Fruit fly (Drosophila melanogaster): ENCODE measurements around the gene asun.

- TF ChIP-seq Dll (optimal IDR thresholded peaks at IDR 0.05) (no peak), psq (optimal IDR thresholded peaks at IDR 0.05) (no peak), pan (optimal IDR thresholded peaks at IDR 0.05) (no peak), EcR (GFP tag; optimal IDR thresholded peaks at IDR 0.05) (no peak), CG8478 (optimal IDR thresholded peaks at IDR 0.05) (no peak)
These were observed 33.9 kb upstream of the asun start for dm6 chr3R:16230080-16230670.

Data from whole organism.